Worm (Caenorhabditis elegans) whole organism, L4 larva: ENCODE measurements around the gene C51E3.6.

ENCODE experiments used
- F37D6.2 ChIP-seq: sonication (generic microtip); optimal IDR thresholded peaks from 2 replicates; lab custom pipeline; 2016; ENCODE audit warnings: mild to moderate bottlenecking, missing genetic modification characterization, missing compliant biosample characterization
- F44E2.7 ChIP-seq: fragments of 200-800 bp; sonication (Bioruptor generic); IDR thresholded peaks from 2 replicates; pipeline ENCODE4 v2.1.2; 2022; ENCODE audit warnings: missing genetic modification characterization, missing compliant biosample characterization
- R02D3.7 ChIP-seq: fragments of 150-350 bp; sonication (generic microtip); optimal IDR thresholded peaks from 3 replicates; lab custom pipeline; 2014; ENCODE audit warnings: missing biosample characterization, missing genetic modification characterization
- Y105C5A.15 ChIP-seq: fragments of 200-800 bp; sonication (Bioruptor generic); IDR thresholded peaks from 2 replicates; pipeline ENCODE4 v1.3.6; 2022; ENCODE audit warnings: missing genetic modification characterization, missing compliant biosample characterization
- Y5F2A.4 ChIP-seq: fragments of 200-800 bp; sonication (Bioruptor generic); optimal IDR thresholded peaks from 2 replicates; lab custom pipeline; 2018; ENCODE audit warnings: mild to moderate bottlenecking, missing genetic modification characterization, missing compliant biosample characterization
- Y75B8A.6 ChIP-seq: fragments of 200-800 bp; sonication (Bioruptor generic); IDR thresholded peaks from 2 replicates; pipeline ENCODE4 v1.3.6; 2022; ENCODE audit warnings: missing genetic modification reagents, missing genetic modification characterization, missing compliant biosample characterization
- ZK337.2 ChIP-seq: fragments of 200-800 bp; sonication (Bioruptor generic); IDR thresholded peaks from 2 replicates; pipeline ENCODE4 v1.3.6; 2022; ENCODE audit warnings: missing genetic modification reagents, missing genetic modification characterization, missing compliant biosample characterization
- aha-1 ChIP-seq: fragments of 150-350 bp; peaks from one replicate; lab custom pipeline; 2014; ENCODE audit warnings: missing biosample characterization, missing genetic modification characterization
- ceh-20 ChIP-seq: fragments of 200-800 bp; sonication (Bioruptor generic); IDR thresholded peaks from 2 replicates; pipeline ENCODE4 v1.3.6; 2022; ENCODE audit warnings: missing genetic modification reagents, missing genetic modification characterization, missing compliant biosample characterization
- ceh-28 ChIP-seq: fragments of 150-350 bp; optimal IDR thresholded peaks from 2 replicates; lab custom pipeline; 2014; ENCODE audit warnings: missing biosample characterization, missing genetic modification reagents, missing genetic modification characterization
- ceh-44 ChIP-seq: fragments of 200-800 bp; sonication (Bioruptor generic); IDR thresholded peaks from 2 replicates; pipeline ENCODE4 v1.3.6; 2022; ENCODE audit warnings: missing genetic modification reagents, missing genetic modification characterization, missing compliant biosample characterization
- ctbp-1 ChIP-seq: fragments of 200-800 bp; sonication (Bioruptor generic); IDR thresholded peaks from 2 replicates; pipeline ENCODE4 v1.3.6; 2022; ENCODE audit warnings: missing genetic modification reagents, missing genetic modification characterization, missing compliant biosample characterization
- daf-12 ChIP-seq: fragments of 150-350 bp; optimal IDR thresholded peaks from 2 replicates; lab custom pipeline; 2014; ENCODE audit warnings: missing biosample characterization, missing genetic modification reagents, missing genetic modification characterization
- daf-16 ChIP-seq, 3 experiments: sonication (generic microtip); optimal IDR thresholded peaks; 2 replicates each; lab custom pipeline; 2016 to 2017; ENCODE audit warnings: missing genetic modification characterization in 3 of 3, missing genetic modification reagents in 3 of 3, mild to moderate bottlenecking in 2 of 3, missing compliant biosample characterization in 2 of 3, missing biosample characterization in 1 of 3, moderate library complexity in 1 of 3
- dmd-6 ChIP-seq: fragments of 200-800 bp; sonication (Bioruptor generic); IDR thresholded peaks from 2 replicates; pipeline ENCODE4 v1.3.6; 2022; ENCODE audit warnings: missing genetic modification reagents, missing genetic modification characterization, missing compliant biosample characterization
- dpl-1 ChIP-seq: fragments of 150-350 bp; optimal IDR thresholded peaks from 2 replicates; lab custom pipeline; 2014; ENCODE audit warnings: missing biosample characterization, missing genetic modification reagents, missing genetic modification characterization
- hlh-30 ChIP-seq: sonication (generic microtip); optimal IDR thresholded peaks from 2 replicates; lab custom pipeline; 2017; ENCODE audit warnings: antibody characterized with exemption, mild to moderate bottlenecking, missing genetic modification characterization, missing compliant biosample characterization; ENCODE audit not compliant: insufficient read depth
- lin-13 ChIP-seq: fragments of 150-350 bp; optimal IDR thresholded peaks from 2 replicates; lab custom pipeline; 2014; ENCODE audit warnings: missing biosample characterization, missing genetic modification reagents, missing genetic modification characterization
- lin-29 ChIP-seq: fragments of 200-800 bp; sonication (Bioruptor generic); IDR thresholded peaks from 2 replicates; pipeline ENCODE4 v1.3.6; 2022; ENCODE audit warnings: missing genetic modification reagents, missing genetic modification characterization, missing compliant biosample characterization
- lsy-2 ChIP-seq, 2 experiments: fragments of 150-350 bp in 1 of 2; sonication (generic microtip) in 1 of 2; optimal IDR thresholded peaks; 2 replicates each; lab custom pipeline; 2014 to 2017; ENCODE audit warnings: missing biosample characterization in 2 of 2, missing genetic modification characterization in 2 of 2
- mep-1 ChIP-seq: fragments of 150-350 bp; sonication (generic microtip); optimal IDR thresholded peaks from 3 replicates; lab custom pipeline; 2014; ENCODE audit warnings: missing biosample characterization, missing genetic modification characterization
- nhr-102 ChIP-seq: sonication (generic microtip); optimal IDR thresholded peaks from 2 replicates; lab custom pipeline; 2016; ENCODE audit warnings: mild to moderate bottlenecking, missing genetic modification characterization, moderate library complexity, missing compliant biosample characterization
- nhr-11 ChIP-seq: fragments of 150-350 bp; optimal IDR thresholded peaks from 2 replicates; lab custom pipeline; 2014; ENCODE audit warnings: missing biosample characterization, missing genetic modification characterization
- nhr-237 ChIP-seq: sonication (generic microtip); optimal IDR thresholded peaks from 2 replicates; lab custom pipeline; 2017; ENCODE audit warnings: missing biosample characterization, missing genetic modification characterization
- nhr-25 ChIP-seq: sonication (generic microtip); optimal IDR thresholded peaks from 2 replicates; lab custom pipeline; 2017; ENCODE audit warnings: missing genetic modification characterization, mild to moderate bottlenecking, missing compliant biosample characterization, antibody characterized with exemption, moderate library complexity, borderline replicate concordance; ENCODE audit not compliant: insufficient read depth
- nhr-41 ChIP-seq: fragments of 200-800 bp; sonication (Bioruptor generic); IDR thresholded peaks from 2 replicates; pipeline ENCODE4 v1.3.6; 2022; ENCODE audit warnings: missing genetic modification reagents, missing genetic modification characterization, missing compliant biosample characterization
- pha-4 ChIP-seq, 2 experiments: fragments of 150-350 bp in 1 of 2; fragments of 200-800 bp in 1 of 2; sonication (Bioruptor generic) in 1 of 2; IDR thresholded peaks in 1 of 2; optimal IDR thresholded peaks in 1 of 2; 2 replicates each; pipeline versions ENCODE4 v1.3.6 to Lab custom; 2014 to 2022; ENCODE audit warnings: missing genetic modification characterization in 2 of 2, missing genetic modification reagents in 2 of 2, missing biosample characterization in 1 of 2, missing compliant biosample characterization in 1 of 2
- skn-1 ChIP-seq: fragments of 150-350 bp; optimal IDR thresholded peaks from 2 replicates; lab custom pipeline; 2014; ENCODE audit warnings: missing biosample characterization, missing genetic modification characterization
- snpc-1.2 ChIP-seq: fragments of 200-800 bp; sonication (Bioruptor generic); IDR thresholded peaks from 2 replicates; pipeline ENCODE4 v1.3.6; 2022; ENCODE audit warnings: missing genetic modification reagents, missing genetic modification characterization, missing compliant biosample characterization
- tra-1 ChIP-seq: fragments of 200-800 bp; sonication (Bioruptor generic); IDR thresholded peaks from 2 replicates; pipeline ENCODE4 v1.3.6; 2022; ENCODE audit warnings: missing genetic modification reagents, missing genetic modification characterization, missing compliant biosample characterization
- unc-130 ChIP-seq: sonication (generic microtip); optimal IDR thresholded peaks from 2 replicates; lab custom pipeline; 2016; ENCODE audit warnings: missing genetic modification reagents, missing genetic modification characterization, missing compliant biosample characterization
- unc-39 ChIP-seq: sonication (generic microtip); optimal IDR thresholded peaks from 2 replicates; lab custom pipeline; 2017; ENCODE audit warnings: missing biosample characterization, missing genetic modification characterization
- unc-62 ChIP-seq, 3 experiments: fragments of 150-350 bp in 1 of 3; sonication (generic microtip); optimal IDR thresholded peaks in 2 of 3; peaks in 1 of 3; 1 replicate in 1 of 3; 2 replicates in 2 of 3; lab custom pipeline; 2014 to 2017; ENCODE audit warnings: missing biosample characterization in 3 of 3, missing genetic modification characterization in 3 of 3, missing genetic modification reagents in 3 of 3, missing genotype in 1 of 3
- zag-1 ChIP-seq: fragments of 150-350 bp; optimal IDR thresholded peaks from 2 replicates; lab custom pipeline; 2014; ENCODE audit warnings: missing biosample characterization, missing genetic modification characterization
- zfp-2 ChIP-seq: sonication (generic microtip); optimal IDR thresholded peaks from 2 replicates; lab custom pipeline; 2016; ENCODE audit warnings: mild to moderate bottlenecking, missing genetic modification characterization, missing compliant biosample characterization
- zfp-3 ChIP-seq: fragments of 200-800 bp; sonication (Bioruptor generic); conservative IDR thresholded peaks from 2 replicates; pipeline ENCODE4 v1.3.6; 2022; ENCODE audit warnings: missing genetic modification reagents, missing genetic modification characterization, missing compliant biosample characterization
- zip-2 ChIP-seq: fragments of 150-350 bp; optimal IDR thresholded peaks from 2 replicates; lab custom pipeline; 2014; ENCODE audit warnings: missing biosample characterization, missing genetic modification characterization
- ztf-11 ChIP-seq: fragments of 150-350 bp; optimal IDR thresholded peaks from 2 replicates; lab custom pipeline; 2014; ENCODE audit warnings: missing biosample characterization, missing genetic modification characterization

Gene C51E3.6

DNA sequence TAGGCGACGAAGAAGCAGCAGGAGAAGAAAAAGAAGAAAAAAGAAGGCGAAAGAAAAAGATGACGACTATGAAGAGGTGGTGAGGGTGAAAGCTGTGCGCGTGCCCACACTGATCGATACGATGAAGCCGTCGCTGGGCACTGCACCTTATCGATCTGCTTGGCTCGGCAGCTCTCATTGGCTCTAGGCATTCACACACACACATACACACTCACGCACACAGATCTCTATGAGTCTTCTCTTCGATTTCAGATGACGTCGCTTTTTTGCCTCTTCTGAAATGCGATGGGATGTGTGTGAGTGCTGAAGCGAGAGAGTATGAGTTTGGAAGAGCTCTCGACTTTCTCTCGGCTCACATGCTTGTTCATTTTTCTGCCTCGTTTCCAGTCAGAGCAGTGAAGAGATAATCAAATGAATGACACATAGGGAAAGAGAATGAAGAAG lies 8.4 kb upstream of the C51E3.6 start (continued):
- peak; percentile 47 for TF ChIP-seq dmd-6
- no peak for TF ChIP-seq zfp-2
- no peak for TF ChIP-seq F44E2.7
- peak; percentile 78 for TF ChIP-seq ceh-28
- TF ChIP-seq ztf-11, result no peak
- no peak for TF ChIP-seq daf-16 (GFP tag; optimal IDR thresholded peaks at IDR 0.05; lab: Kevin White, UChicago)
- TF ChIP-seq daf-16 (tag; optimal IDR thresholded peaks at IDR 0.05; lab: Kevin White, UChicago), result no peak
- no peak for TF ChIP-seq zfp-3 (GFP tag; lab: Robert Waterston, UW)
- no peak for TF ChIP-seq lin-29 (GFP tag; lab: Robert Waterston, UW)
- no peak for TF ChIP-seq nhr-41
- TF ChIP-seq skn-1, result no peak
- TF ChIP-seq ceh-20 (GFP tag; lab: Robert Waterston, UW), result peak; percentile 58; the same call in 1 of the 2 replicates
- no peak for TF ChIP-seq zip-2
- no peak for TF ChIP-seq Y75B8A.6
- TF ChIP-seq hlh-30, result peak; percentile 73
- TF ChIP-seq nhr-25 (tag; lab: Kevin White, UChicago), result no peak
- TF ChIP-seq daf-12, result no peak
- TF ChIP-seq unc-39, result no peak
- no peak for TF ChIP-seq lin-13 (GFP tag; lab: Kevin White, UChicago)
- TF ChIP-seq ZK337.2, result no peak
- no peak for TF ChIP-seq nhr-102
- no peak for TF ChIP-seq nhr-237
- TF ChIP-seq Y5F2A.4 (GFP tag; lab: Kevin White, UChicago), result no peak
- TF ChIP-seq unc-62 (GFP tag; optimal IDR thresholded peaks at IDR 0.05 in 1 of 2; lab: Kevin White, UChicago), result peak in 1 of 2 experiments; percentile 1
- TF ChIP-seq unc-62 (tag; optimal IDR thresholded peaks at IDR 0.05; lab: Kevin White, UChicago), result peak; percentile 33
- peak; percentile 62 to 85 for TF ChIP-seq lsy-2 (tag; optimal IDR thresholded peaks at IDR 0.05; lab: Kevin White, UChicago)
- no peak for TF ChIP-seq ceh-44 (GFP tag; lab: Robert Waterston, UW)
- TF ChIP-seq ctbp-1 (GFP tag; lab: Robert Waterston, UW), result peak; percentile 85; the same call in 1 of the 2 replicates
- peak; percentile 100 for TF ChIP-seq aha-1 (tag; lab: Kevin White, UChicago)
- TF ChIP-seq pha-4 (GFP tag; IDR thresholded peaks at IDR 0.05; lab: Robert Waterston, UW), result no peak
- no peak for TF ChIP-seq pha-4 (tag; optimal IDR thresholded peaks at IDR 0.05; lab: Kevin White, UChicago)
- peak; percentile 86 for TF ChIP-seq nhr-11 (tag; lab: Kevin White, UChicago)
- TF ChIP-seq Y105C5A.15, result no peak
- peak; percentile 36; the same call in 1 of the 2 replicates for TF ChIP-seq tra-1
- TF ChIP-seq R02D3.7 (tag; lab: Kevin White, UChicago), result no peak
- TF ChIP-seq unc-130 (GFP tag; lab: Kevin White, UChicago), result no peak

DNA sequence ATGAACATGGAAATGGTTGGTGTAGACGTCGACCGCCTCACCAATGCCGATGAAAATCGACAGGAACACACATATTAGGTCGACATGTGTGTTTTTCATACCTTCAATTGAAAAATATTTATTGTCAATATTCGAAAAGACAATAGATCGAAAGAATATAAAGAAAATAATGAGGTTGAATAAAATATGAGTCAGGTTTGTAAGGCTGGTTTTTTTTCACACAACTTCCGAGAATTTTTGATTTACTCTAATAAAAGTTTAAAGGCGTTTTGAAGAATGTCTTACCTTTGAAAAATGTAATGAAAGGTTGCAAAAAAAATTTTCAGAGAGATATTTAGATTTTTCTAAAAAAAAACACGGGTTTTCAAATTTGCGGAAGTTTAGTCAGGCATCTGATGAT lies 7.4 kb upstream of the C51E3.6 start, which contains the start of gene egl-3:
Gene egl-3 (minus strand): TSS at position 101 of the 400 bp plus-strand sequence.
- TF ChIP-seq dpl-1 (no peak), unc-62 (GFP tag; optimal IDR thresholded peaks at IDR 0.05 in 1 of 2; lab: Kevin White, UChicago) (peak in 1 of 2 experiments; percentile 26), unc-62 (tag; optimal IDR thresholded peaks at IDR 0.05; lab: Kevin White, UChicago) (no peak)
- TF ChIP-seq, all 104 proteins: peak for 1

DNA sequence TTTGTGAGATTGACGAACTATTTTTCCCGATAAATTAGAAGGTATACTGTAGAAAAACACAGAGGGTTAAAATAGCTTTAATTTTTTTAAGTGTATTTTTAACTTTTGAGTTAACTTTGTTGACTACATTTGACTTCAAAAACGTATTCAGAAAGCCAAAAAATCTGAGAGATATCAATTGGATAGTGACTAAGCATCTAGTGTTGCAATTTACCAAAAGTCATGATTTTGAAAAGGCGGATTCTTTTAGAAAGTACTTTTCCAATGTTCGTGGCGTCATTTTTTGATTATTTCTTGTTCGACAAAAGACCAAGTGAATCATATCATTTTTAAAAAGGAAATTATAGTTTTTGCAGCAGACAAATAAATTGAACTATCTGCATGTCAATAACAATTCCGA lies 2.6 kb upstream of the C51E3.6 start:
- TF ChIP-seq daf-16 (GFP tag; optimal IDR thresholded peaks at IDR 0.05; lab: Kevin White, UChicago), result no peak
- TF ChIP-seq daf-16 (tag; optimal IDR thresholded peaks at IDR 0.05; lab: Kevin White, UChicago), result no peak
- TF ChIP-seq Y105C5A.15, result no peak
- TF ChIP-seq zag-1 (tag; lab: Kevin White, UChicago), result no peak
- TF ChIP-seq snpc-1.2 (GFP tag; lab: Robert Waterston, UW), result no peak
- TF ChIP-seq mep-1 (tag; lab: Kevin White, UChicago), result peak; percentile 49
- peak; percentile 24 for TF ChIP-seq lin-13 (GFP tag; lab: Kevin White, UChicago)
- no peak for TF ChIP-seq zfp-2
- no peak for TF ChIP-seq F37D6.2 (tag; lab: Kevin White, UChicago)
